Worm (Caenorhabditis elegans) whole organism, midembryonic: ENCODE measurements around the gene cex-2.

ENCODE experiments used
- cog-1 ChIP-seq: sonication (generic microtip); optimal IDR thresholded peaks from 2 replicates; lab custom pipeline; 2016; ENCODE audit warnings: missing genetic modification characterization, missing compliant biosample characterization
- ref-1 ChIP-seq: fragments of 200-800 bp; sonication (Bioruptor generic); conservative IDR thresholded peaks from 2 replicates; pipeline ENCODE4 v1.3.6; 2022; ENCODE audit warnings: missing genetic modification reagents, missing genetic modification characterization, missing compliant biosample characterization

ce11 chrII:7810162-7810868 lies 24.9 kb downstream of the cex-2 start:
- TF ChIP-seq ref-1 (no peak), cog-1 (tag; lab: Kevin White, UChicago) (no peak)
